Fruit fly (Drosophila melanogaster) whole organism, adult: ENCODE data around the gene Cerk.

ENCODE experiments used
- CG11617 ChIP-seq: fragments of 200-800 bp; sonication (Bioruptor generic); optimal IDR thresholded peaks from 2 replicates; lab custom pipeline; 2017; ENCODE audit warnings: mild to moderate bottlenecking, missing biosample characterization, missing genetic modification reagents, missing genetic modification characterization
- CG12768 ChIP-seq: fragments of 200-800 bp; sonication (Bioruptor generic); optimal IDR thresholded peaks from 2 replicates; lab custom pipeline; 2017; ENCODE audit warnings: missing biosample characterization, missing genetic modification characterization, mild to moderate bottlenecking, moderate library complexity, missing genetic modification reagents
- CG14711 ChIP-seq: fragments of 200-800 bp; sonication (Bioruptor generic); optimal IDR thresholded peaks from 2 replicates; lab custom pipeline; 2018; ENCODE audit warnings: missing biosample characterization, mild to moderate bottlenecking, missing genetic modification characterization, moderate library complexity
- CG1620 ChIP-seq: fragments of 200-800 bp; sonication (Bioruptor generic); optimal IDR thresholded peaks from 2 replicates; lab custom pipeline; 2016; ENCODE audit warnings: missing biosample characterization, missing genetic modification characterization
- CG33017 ChIP-seq: fragments of 200-800 bp; sonication (Bioruptor generic); optimal IDR thresholded peaks from 2 replicates; lab custom pipeline; 2018; ENCODE audit warnings: missing biosample characterization, mild to moderate bottlenecking, missing genetic modification characterization, moderate library complexity
- CG5204 ChIP-seq: fragments of 200-800 bp; sonication (Bioruptor generic); optimal IDR thresholded peaks from 2 replicates; lab custom pipeline; 2016; ENCODE audit warnings: missing biosample characterization, missing genetic modification characterization
- CG7045 ChIP-seq: fragments of 200-800 bp; sonication (Bioruptor generic); optimal IDR thresholded peaks from 2 replicates; lab custom pipeline; 2017; ENCODE audit warnings: missing biosample characterization, mild to moderate bottlenecking, missing genetic modification characterization
- CG7101 ChIP-seq: fragments of 200-800 bp; sonication (Bioruptor generic); optimal IDR thresholded peaks from 2 replicates; lab custom pipeline; 2018; ENCODE audit warnings: missing biosample characterization, mild to moderate bottlenecking, missing genetic modification characterization, moderate library complexity
- Clk ChIP-seq: fragments of 200-800 bp; sonication (Bioruptor generic); optimal IDR thresholded peaks from 2 replicates; lab custom pipeline; 2017; ENCODE audit warnings: missing biosample characterization, missing genetic modification characterization
- Crg-1 ChIP-seq: fragments of 200-800 bp; sonication (Bioruptor generic); optimal IDR thresholded peaks from 2 replicates; lab custom pipeline; 2016; ENCODE audit warnings: missing biosample characterization, missing genetic modification characterization
- Hr96 ChIP-seq: fragments of 200-800 bp; sonication (Bioruptor generic); optimal IDR thresholded peaks from 2 replicates; lab custom pipeline; 2016; ENCODE audit warnings: missing biosample characterization, missing genetic modification characterization
- Mnt ChIP-seq: fragments of 200-800 bp; sonication (Bioruptor generic); optimal IDR thresholded peaks from 2 replicates; lab custom pipeline; 2016; ENCODE audit warnings: missing biosample characterization, mild to moderate bottlenecking, missing genetic modification characterization
- bab1 ChIP-seq: fragments of 200-800 bp; sonication (Bioruptor generic); optimal IDR thresholded peaks from 3 replicates; lab custom pipeline; 2019; ENCODE audit warnings: missing biosample characterization, mild to moderate bottlenecking, missing genetic modification characterization, moderate library complexity
- cic ChIP-seq: fragments of 200-800 bp; sonication (Bioruptor generic); optimal IDR thresholded peaks from 2 replicates; lab custom pipeline; 2017; ENCODE audit warnings: missing biosample characterization, mild to moderate bottlenecking, missing genetic modification characterization, moderate library complexity
- cnc ChIP-seq, 2 experiments: fragments of >200 bp; optimal IDR thresholded peaks; 2 replicates each; lab custom pipeline; 2017
- kay ChIP-seq: fragments of 200-800 bp; sonication (Bioruptor generic); peaks from one replicate; lab custom pipeline; 2016; ENCODE audit warnings: missing biosample characterization, missing genetic modification characterization, borderline replicate concordance
- ovo ChIP-seq: fragments of 200-800 bp; sonication (Bioruptor generic); optimal IDR thresholded peaks from 2 replicates; lab custom pipeline; 2016; ENCODE audit warnings: missing biosample characterization, missing genetic modification characterization
- pad ChIP-seq: fragments of 200-800 bp; sonication (Bioruptor generic); optimal IDR thresholded peaks from 3 replicates; lab custom pipeline; 2017; ENCODE audit warnings: missing biosample characterization, missing genetic modification characterization, mild to moderate bottlenecking, moderate library complexity, missing genetic modification reagents
- tj ChIP-seq: fragments of 200-800 bp; sonication (Bioruptor generic); optimal IDR thresholded peaks from 3 replicates; lab custom pipeline; 2017; ENCODE audit warnings: missing biosample characterization, mild to moderate bottlenecking, missing genetic modification characterization, moderate library complexity
- toe ChIP-seq: fragments of 200-800 bp; sonication (Bioruptor generic); optimal IDR thresholded peaks from 2 replicates; lab custom pipeline; 2016; ENCODE audit warnings: missing biosample characterization, missing genetic modification characterization

Cerk gene

dm6 chr3R:5395210-5395609 lies 27.1 kb upstream of the Cerk start:
- no peak for TF ChIP-seq CG7045
- TF ChIP-seq cic (GFP tag; lab: Kevin White, UChicago) = peak; percentile 63

DNA sequence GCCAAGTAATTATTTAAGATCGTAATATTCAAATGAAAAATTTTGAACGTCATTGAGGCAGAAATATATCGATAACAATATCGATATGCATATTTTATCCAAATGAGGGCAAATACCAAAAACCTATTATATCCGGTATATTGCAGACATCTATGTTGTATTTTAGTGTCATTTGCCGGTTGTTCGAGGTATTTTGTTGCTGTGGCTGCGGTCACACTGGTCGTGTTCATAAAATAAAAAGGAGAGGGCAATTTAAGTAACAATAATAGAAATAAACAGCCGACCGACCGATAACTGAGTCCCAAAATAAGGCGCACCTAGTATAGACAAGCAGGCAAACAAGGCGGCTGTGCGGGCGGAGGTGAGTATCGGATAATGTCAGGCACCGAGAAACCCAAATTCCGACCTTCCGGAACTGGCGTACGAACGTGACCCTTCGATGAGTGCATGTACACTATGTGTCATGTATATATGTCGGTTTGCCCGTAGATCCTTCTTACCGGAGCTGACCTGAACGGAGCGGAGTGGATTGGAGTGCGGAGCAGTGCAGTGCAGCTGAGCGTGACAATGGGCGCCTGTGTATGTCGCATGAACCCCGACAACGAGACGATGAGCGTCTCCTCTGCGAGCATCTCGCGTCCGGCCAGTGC lies 25.8 kb upstream of the Cerk start, which contains the start of gene CG1172:
CG1172 (plus strand) TSS at position 181 of the 650 bp plus-strand sequence.
- TF ChIP-seq tj = no peak
- TF ChIP-seq cic (GFP tag; lab: Kevin White, UChicago) = no peak
- TF ChIP-seq pad (GFP tag; lab: Kevin White, UChicago) = peak; percentile 6
- TF ChIP-seq cnc (optimal IDR thresholded peaks at IDR 0.05; lab: Kevin White, UChicago) = no peak
- no peak for TF ChIP-seq CG12768
- no peak for TF ChIP-seq Mnt (GFP tag; lab: Kevin White, UChicago)
- peak; percentile 56 for TF ChIP-seq bab1 (GFP tag; lab: Kevin White, UChicago)

DNA sequence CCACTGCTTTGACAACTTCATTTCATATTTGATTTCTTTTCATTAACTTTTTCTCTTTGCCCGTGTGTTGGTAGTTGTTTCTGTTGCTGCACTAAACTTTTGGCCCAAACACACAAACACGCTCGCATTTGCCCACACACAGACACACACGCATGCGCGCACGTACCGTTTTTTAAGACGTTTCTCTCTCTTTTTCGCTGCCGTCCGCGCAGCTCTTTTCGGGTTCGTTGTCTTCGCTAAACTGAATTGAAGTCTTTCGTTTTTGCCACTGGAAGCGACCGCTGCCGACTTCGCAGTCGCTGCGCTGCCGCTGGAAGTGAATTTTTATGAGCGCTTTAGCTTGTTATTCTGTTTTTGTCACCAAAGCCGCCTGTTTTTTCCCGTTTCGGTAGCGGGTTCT lies 24.5 kb upstream of the Cerk start, which contains the start of gene kkv:
kkv (minus strand) TSS at position 246 of the 400 bp plus-strand sequence.
- TF ChIP-seq kay (GFP tag; lab: Kevin White, UChicago) (no peak), Hr96 (GFP tag; lab: Kevin White, UChicago) (no peak), toe (GFP tag; lab: Kevin White, UChicago) (no peak), pad (GFP tag; lab: Kevin White, UChicago) (no peak), bab1 (GFP tag; lab: Kevin White, UChicago) (no peak), CG33017 (tag; lab: Kevin White, UChicago) (no peak), CG1620 (GFP tag; lab: Kevin White, UChicago) (no peak), CG12768 (no peak), CG7045 (no peak), CG5204 (GFP tag; lab: Kevin White, UChicago) (no peak), tj (no peak), Crg-1 (GFP tag; lab: Kevin White, UChicago) (no peak), Mnt (GFP tag; lab: Kevin White, UChicago) (no peak), CG14711 (tag; lab: Kevin White, UChicago) (no peak), CG11617 (GFP tag; lab: Kevin White, UChicago) (no peak), ovo (no peak), Clk (GFP tag; lab: Kevin White, UChicago) (no peak)

- no peak for TF ChIP-seq pad (GFP tag; lab: Kevin White, UChicago)
- TF ChIP-seq bab1 (GFP tag; lab: Kevin White, UChicago) = no peak
- TF ChIP-seq CG7101 = no peak
- TF ChIP-seq toe (GFP tag; lab: Kevin White, UChicago) = no peak
- TF ChIP-seq CG33017 (tag; lab: Kevin White, UChicago) = no peak
- no peak for TF ChIP-seq kay (GFP tag; lab: Kevin White, UChicago)
- TF ChIP-seq ovo = no peak
- no peak for TF ChIP-seq Crg-1 (GFP tag; lab: Kevin White, UChicago)
- no peak for TF ChIP-seq Hr96 (GFP tag; lab: Kevin White, UChicago)
- no peak for TF ChIP-seq Mnt (GFP tag; lab: Kevin White, UChicago)
- no peak for TF ChIP-seq cic (GFP tag; lab: Kevin White, UChicago)
- TF ChIP-seq CG11617 (GFP tag; lab: Kevin White, UChicago) = no peak
- TF ChIP-seq CG1620 (GFP tag; lab: Kevin White, UChicago) = no peak
- TF ChIP-seq CG7045 = no peak
- no peak for TF ChIP-seq tj
- TF ChIP-seq CG12768 = no peak
- no peak for TF ChIP-seq CG5204 (GFP tag; lab: Kevin White, UChicago)
- no peak for TF ChIP-seq CG14711 (tag; lab: Kevin White, UChicago)
- TF ChIP-seq cnc (optimal IDR thresholded peaks at IDR 0.05; lab: Kevin White, UChicago) = no peak
- TF ChIP-seq Clk (GFP tag; lab: Kevin White, UChicago) = no peak
Measured at dm6 chr3R:5392033-5392432, 23.9 kb upstream of the Cerk start.

- TF ChIP-seq CG1620 (GFP tag; lab: Kevin White, UChicago) (no peak), toe (GFP tag; lab: Kevin White, UChicago) (no peak), CG12768 (no peak), bab1 (GFP tag; lab: Kevin White, UChicago) (no peak), CG14711 (tag; lab: Kevin White, UChicago) (no peak), kay (GFP tag; lab: Kevin White, UChicago) (no peak)
Measured at dm6 chr3R:5390095-5390663, 22.1 kb upstream of the Cerk start.

dm6 chr3R:5389435-5389834 lies 21.3 kb upstream of the Cerk start:
- TF ChIP-seq Clk (GFP tag; lab: Kevin White, UChicago) (no peak), CG11617 (GFP tag; lab: Kevin White, UChicago) (no peak), kay (GFP tag; lab: Kevin White, UChicago) (no peak), tj (no peak), CG33017 (tag; lab: Kevin White, UChicago) (no peak), ovo (no peak), CG14711 (tag; lab: Kevin White, UChicago) (no peak), CG7045 (no peak), cic (GFP tag; lab: Kevin White, UChicago) (no peak), CG12768 (no peak), pad (GFP tag; lab: Kevin White, UChicago) (no peak), Mnt (GFP tag; lab: Kevin White, UChicago) (no peak), cnc (optimal IDR thresholded peaks at IDR 0.05; lab: Kevin White, UChicago) (no peak), toe (GFP tag; lab: Kevin White, UChicago) (no peak), Crg-1 (GFP tag; lab: Kevin White, UChicago) (no peak), Hr96 (GFP tag; lab: Kevin White, UChicago) (no peak), bab1 (GFP tag; lab: Kevin White, UChicago) (no peak), CG1620 (GFP tag; lab: Kevin White, UChicago) (no peak)
